Fruit fly (Drosophila melanogaster): ENCODE data around the gene CG10588.

CG10588 gene

dm6 chr3L:20950520-20951135 is 6.1 kb upstream of the CG10588 start:
- peak; percentile 72 for TF ChIP-seq rgr (GFP tag; optimal IDR thresholded peaks at IDR 0.05)
- TF ChIP-seq Vsx2 (GFP tag; optimal IDR thresholded peaks at IDR 0.05; ENCODE audit: partially characterized antibody) = peak; percentile 10
- TF ChIP-seq OdsH (GFP tag; optimal IDR thresholded peaks at IDR 0.05) = peak; percentile 71
- TF ChIP-seq Hnf4 (GFP tag; optimal IDR thresholded peaks at IDR 0.05) = peak; percentile 33
- TF ChIP-seq ey (GFP tag; optimal IDR thresholded peaks at IDR 0.05) = peak; percentile 69
- TF ChIP-seq fru (GFP tag; optimal IDR thresholded peaks at IDR 0.05) = peak; percentile 79
- peak; percentile 6 for TF ChIP-seq CrebA (GFP tag; optimal IDR thresholded peaks at IDR 0.05; ENCODE audit: borderline replicate concordance)
- TF ChIP-seq foxo (GFP tag; optimal IDR thresholded peaks at IDR 0.05) = peak in 1 of 2 experiments; percentile 79
- TF ChIP-seq HLH106 (tag; optimal IDR thresholded peaks at IDR 0.05) = peak; percentile 83
- peak; percentile 55 for TF ChIP-seq psq (GFP tag; optimal IDR thresholded peaks at IDR 0.05)
- TF ChIP-seq br (GFP tag; optimal IDR thresholded peaks at IDR 0.05) = peak; percentile 78
- TF ChIP-seq brk (GFP tag; optimal IDR thresholded peaks at IDR 0.05) = no peak
- peak; percentile 41 for TF ChIP-seq CG32264 (GFP tag; optimal IDR thresholded peaks at IDR 0.05)
- peak; percentile 9 for TF ChIP-seq dsf (GFP tag; optimal IDR thresholded peaks at IDR 0.05; ENCODE audit: borderline replicate concordance)
- peak; percentile 73 for TF ChIP-seq sage (GFP tag; optimal IDR thresholded peaks at IDR 0.05)
- no peak for TF ChIP-seq Abd-B (GFP tag; optimal IDR thresholded peaks at IDR 0.05)
- no peak for TF ChIP-seq Mio (GFP tag; optimal IDR thresholded peaks at IDR 0.05)
- TF ChIP-seq Sp1 (GFP tag; optimal IDR thresholded peaks at IDR 0.05) = peak; percentile 85
- peak; percentile 70 for TF ChIP-seq h (GFP tag; optimal IDR thresholded peaks at IDR 0.05)
- no peak for TF ChIP-seq sv (GFP tag; optimal IDR thresholded peaks at IDR 0.05)
- peak; percentile 77 for TF ChIP-seq dmrt93B (GFP tag; optimal IDR thresholded peaks at IDR 0.05)
- no peak for TF ChIP-seq lola (GFP tag; optimal IDR thresholded peaks at IDR 0.05)
- peak; percentile 61 for TF ChIP-seq CG9705 (GFP tag; optimal IDR thresholded peaks at IDR 0.05)
- peak; percentile 50 for TF ChIP-seq Dif (GFP tag; optimal IDR thresholded peaks at IDR 0.05; ENCODE audit: partially characterized antibody)
- no peak for TF ChIP-seq woc (GFP tag; optimal IDR thresholded peaks at IDR 0.05)
- peak; percentile 10 for TF ChIP-seq Jra (GFP tag; optimal IDR thresholded peaks at IDR 0.05)
- peak; percentile 42 for TF ChIP-seq tai (GFP tag; optimal IDR thresholded peaks at IDR 0.05)
- TF ChIP-seq Rel (GFP tag; optimal IDR thresholded peaks at IDR 0.05) = peak; percentile 8
- TF ChIP-seq Rel (tag; optimal IDR thresholded peaks at IDR 0.05) = no peak

- no peak for TF ChIP-seq jim (GFP tag; optimal IDR thresholded peaks at IDR 0.05)
- peak in 1 of 2 experiments; percentile 46 for TF ChIP-seq foxo (GFP tag; optimal IDR thresholded peaks at IDR 0.05)
- peak; percentile 22 for TF ChIP-seq Rel (GFP tag; optimal IDR thresholded peaks at IDR 0.05)
- TF ChIP-seq Rel (tag; optimal IDR thresholded peaks at IDR 0.05) = no peak
- peak; percentile 20 for TF ChIP-seq Sp1 (GFP tag; optimal IDR thresholded peaks at IDR 0.05)
- no peak for TF ChIP-seq GATAd (GFP tag; optimal IDR thresholded peaks at IDR 0.05)
- no peak for TF ChIP-seq N (GFP tag; optimal IDR thresholded peaks at IDR 0.05)
- TF ChIP-seq CG32264 (GFP tag; optimal IDR thresholded peaks at IDR 0.05) = peak; percentile 63
- TF ChIP-seq CG9705 (GFP tag; optimal IDR thresholded peaks at IDR 0.05) = no peak
- no peak for TF ChIP-seq tai (GFP tag; optimal IDR thresholded peaks at IDR 0.05)
- TF ChIP-seq brk (GFP tag; optimal IDR thresholded peaks at IDR 0.05) = peak; percentile 31
- no peak for TF ChIP-seq usp (GFP tag; optimal IDR thresholded peaks at IDR 0.05)
- TF ChIP-seq h (GFP tag; optimal IDR thresholded peaks at IDR 0.05) = peak; percentile 51
- TF ChIP-seq Hr78 (GFP tag; optimal IDR thresholded peaks at IDR 0.05) = no peak
- peak; percentile 52 for TF ChIP-seq sage (GFP tag; optimal IDR thresholded peaks at IDR 0.05)
- TF ChIP-seq psq (GFP tag; optimal IDR thresholded peaks at IDR 0.05) = peak; percentile 38
- TF ChIP-seq rgr (GFP tag; optimal IDR thresholded peaks at IDR 0.05) = peak; percentile 48
- no peak for TF ChIP-seq Jra (GFP tag; optimal IDR thresholded peaks at IDR 0.05)
- TF ChIP-seq fru (GFP tag; optimal IDR thresholded peaks at IDR 0.05) = peak; percentile 63
- TF ChIP-seq dmrt93B (GFP tag; optimal IDR thresholded peaks at IDR 0.05) = peak; percentile 32
- peak; percentile 44 for TF ChIP-seq woc (GFP tag; optimal IDR thresholded peaks at IDR 0.05)
- TF ChIP-seq br (GFP tag; optimal IDR thresholded peaks at IDR 0.05) = peak; percentile 49
- peak; percentile 20 for TF ChIP-seq Hr83 (GFP tag; optimal IDR thresholded peaks at IDR 0.05; ENCODE audit: poor library complexity, severe bottlenecking)
- peak; percentile 38 for TF ChIP-seq OdsH (GFP tag; optimal IDR thresholded peaks at IDR 0.05)
- no peak for TF ChIP-seq Myc (optimal IDR thresholded peaks at IDR 0.05)
- TF ChIP-seq Dif (GFP tag; optimal IDR thresholded peaks at IDR 0.05; ENCODE audit: partially characterized antibody) = peak; percentile 65
- no peak for TF ChIP-seq Mio (GFP tag; optimal IDR thresholded peaks at IDR 0.05)
- peak; percentile 72 for TF ChIP-seq ey (GFP tag; optimal IDR thresholded peaks at IDR 0.05)
- no peak for TF ChIP-seq lola (GFP tag; optimal IDR thresholded peaks at IDR 0.05)
- TF ChIP-seq Hnf4 (GFP tag; optimal IDR thresholded peaks at IDR 0.05) = peak; percentile 15
- peak; percentile 24 for TF ChIP-seq HLH106 (tag; optimal IDR thresholded peaks at IDR 0.05)
Measured at dm6 chr3L:20951477-20952120, 5.1 kb upstream of the CG10588 start.

Measured in whole organism, wandering third instar larva.